Worm (Caenorhabditis elegans) whole organism, L4 larva: Measurements from ENCODE around the gene twk-44.
A peak's percentile ranks its signal among the peaks of the same experiment; 100 is the strongest.

Experiments
- D1046.2 ChIP-seq: fragments of 200-800 bp; sonication (Bioruptor generic); IDR thresholded peaks from 2 replicates; pipeline ENCODE4 v1.3.6; 2022; ENCODE audit warnings: missing genetic modification characterization, missing compliant biosample characterization
- F37D6.2 ChIP-seq: sonication (generic microtip); optimal IDR thresholded peaks from 2 replicates; lab custom pipeline; 2016; ENCODE audit warnings: mild to moderate bottlenecking, missing genetic modification characterization, missing compliant biosample characterization
- F44E2.7 ChIP-seq: fragments of 200-800 bp; sonication (Bioruptor generic); IDR thresholded peaks from 2 replicates; pipeline ENCODE4 v2.1.2; 2022; ENCODE audit warnings: missing genetic modification characterization, missing compliant biosample characterization
- R02D3.7 ChIP-seq: fragments of 150-350 bp; sonication (generic microtip); optimal IDR thresholded peaks from 3 replicates; lab custom pipeline; 2014; ENCODE audit warnings: missing biosample characterization, missing genetic modification characterization
- Y48G9A.11 ChIP-seq: fragments of 200-800 bp; sonication (Bioruptor generic); IDR thresholded peaks from 2 replicates; pipeline ENCODE4 v1.3.6; 2022; ENCODE audit warnings: missing genetic modification reagents, missing genetic modification characterization, missing compliant biosample characterization
- Y75B8A.6 ChIP-seq: fragments of 200-800 bp; sonication (Bioruptor generic); IDR thresholded peaks from 2 replicates; pipeline ENCODE4 v1.3.6; 2022; ENCODE audit warnings: missing genetic modification reagents, missing genetic modification characterization, missing compliant biosample characterization
- aha-1 ChIP-seq: fragments of 150-350 bp; peaks from one replicate; lab custom pipeline; 2014; ENCODE audit warnings: missing biosample characterization, missing genetic modification characterization
- arid-1 ChIP-seq: fragments of 200-800 bp; sonication (Bioruptor generic); conservative IDR thresholded peaks from 2 replicates; pipeline ENCODE4 v1.3.6; 2022; ENCODE audit warnings: missing genetic modification reagents, missing genetic modification characterization, missing compliant biosample characterization
- ceh-28 ChIP-seq: fragments of 150-350 bp; optimal IDR thresholded peaks from 2 replicates; lab custom pipeline; 2014; ENCODE audit warnings: missing biosample characterization, missing genetic modification reagents, missing genetic modification characterization
- ceh-44 ChIP-seq: fragments of 200-800 bp; sonication (Bioruptor generic); IDR thresholded peaks from 2 replicates; pipeline ENCODE4 v1.3.6; 2022; ENCODE audit warnings: missing genetic modification reagents, missing genetic modification characterization, missing compliant biosample characterization
- ctbp-1 ChIP-seq: fragments of 200-800 bp; sonication (Bioruptor generic); IDR thresholded peaks from 2 replicates; pipeline ENCODE4 v1.3.6; 2022; ENCODE audit warnings: missing genetic modification reagents, missing genetic modification characterization, missing compliant biosample characterization
- daf-16 ChIP-seq, 3 experiments: sonication (generic microtip); optimal IDR thresholded peaks; 2 replicates each; lab custom pipeline; 2016 to 2017; ENCODE audit warnings: missing genetic modification characterization in 3 of 3, missing genetic modification reagents in 3 of 3, mild to moderate bottlenecking in 2 of 3, missing compliant biosample characterization in 2 of 3, missing biosample characterization in 1 of 3, moderate library complexity in 1 of 3
- fkh-10 ChIP-seq: fragments of 150-350 bp; optimal IDR thresholded peaks from 2 replicates; lab custom pipeline; 2014; ENCODE audit warnings: missing biosample characterization, missing genetic modification reagents, missing genetic modification characterization
- hlh-11 ChIP-seq: fragments of 200-800 bp; sonication (Bioruptor generic); optimal IDR thresholded peaks from 2 replicates; lab custom pipeline; 2018; ENCODE audit warnings: mild to moderate bottlenecking, missing genetic modification characterization, missing compliant biosample characterization
- hlh-30 ChIP-seq: sonication (generic microtip); optimal IDR thresholded peaks from 2 replicates; lab custom pipeline; 2017; ENCODE audit warnings: antibody characterized with exemption, mild to moderate bottlenecking, missing genetic modification characterization, missing compliant biosample characterization; ENCODE audit not compliant: insufficient read depth
- hmg-1.1 ChIP-seq: fragments of 200-800 bp; sonication (Bioruptor generic); IDR thresholded peaks from 2 replicates; pipeline ENCODE4 v1.3.6; 2022; ENCODE audit warnings: missing genetic modification reagents, missing genetic modification characterization, missing compliant biosample characterization
- lin-13 ChIP-seq: fragments of 150-350 bp; optimal IDR thresholded peaks from 2 replicates; lab custom pipeline; 2014; ENCODE audit warnings: missing biosample characterization, missing genetic modification reagents, missing genetic modification characterization
- lin-15B ChIP-seq: fragments of 150-350 bp; sonication (generic microtip); optimal IDR thresholded peaks from 3 replicates; lab custom pipeline; 2014; ENCODE audit warnings: missing biosample characterization, missing genetic modification characterization
- lin-38 ChIP-seq: fragments of 200-800 bp; sonication (Bioruptor generic); IDR thresholded peaks from 2 replicates; pipeline ENCODE4 v1.3.6; 2022; ENCODE audit warnings: missing genetic modification reagents, missing genetic modification characterization, missing compliant biosample characterization
- lin-39 ChIP-seq: fragments of 150-350 bp; optimal IDR thresholded peaks from 2 replicates; lab custom pipeline; 2014; ENCODE audit warnings: missing biosample characterization, missing genetic modification reagents, missing genetic modification characterization
- lir-3 ChIP-seq: sonication (generic microtip); optimal IDR thresholded peaks from 2 replicates; lab custom pipeline; 2016; ENCODE audit warnings: mild to moderate bottlenecking, missing genetic modification characterization, missing compliant biosample characterization
- lsy-2 ChIP-seq, 2 experiments: fragments of 150-350 bp in 1 of 2; sonication (generic microtip) in 1 of 2; optimal IDR thresholded peaks; 2 replicates each; lab custom pipeline; 2014 to 2017; ENCODE audit warnings: missing biosample characterization in 2 of 2, missing genetic modification characterization in 2 of 2
- madf-5 ChIP-seq, 2 experiments: fragments of 200-800 bp; sonication (Bioruptor generic); IDR thresholded peaks; 2 replicates each; pipeline ENCODE4 v1.3.6; 2022; ENCODE audit warnings: missing compliant biosample characterization in 2 of 2, missing genetic modification characterization in 2 of 2
- mes-2 ChIP-seq: sonication (generic microtip); optimal IDR thresholded peaks from 2 replicates; lab custom pipeline; 2016; ENCODE audit warnings: missing genotype, mild to moderate bottlenecking, missing genetic modification characterization, missing compliant biosample characterization; ENCODE audit not compliant: poor library complexity, severe bottlenecking
- nhr-10 ChIP-seq: fragments of 150-350 bp; optimal IDR thresholded peaks from 2 replicates; lab custom pipeline; 2014; ENCODE audit warnings: missing biosample characterization, missing genetic modification characterization
- nhr-102 ChIP-seq: sonication (generic microtip); optimal IDR thresholded peaks from 2 replicates; lab custom pipeline; 2016; ENCODE audit warnings: mild to moderate bottlenecking, missing genetic modification characterization, moderate library complexity, missing compliant biosample characterization
- nhr-11 ChIP-seq: fragments of 150-350 bp; optimal IDR thresholded peaks from 2 replicates; lab custom pipeline; 2014; ENCODE audit warnings: missing biosample characterization, missing genetic modification characterization
- nhr-42 ChIP-seq: fragments of 200-800 bp; sonication (Bioruptor generic); IDR thresholded peaks from 2 replicates; pipeline ENCODE4 v1.3.6; 2022; ENCODE audit warnings: missing genetic modification characterization, missing compliant biosample characterization
- pha-4 ChIP-seq, 2 experiments: fragments of 150-350 bp in 1 of 2; fragments of 200-800 bp in 1 of 2; sonication (Bioruptor generic) in 1 of 2; IDR thresholded peaks in 1 of 2; optimal IDR thresholded peaks in 1 of 2; 2 replicates each; pipeline versions ENCODE4 v1.3.6 to Lab custom; 2014 to 2022; ENCODE audit warnings: missing genetic modification characterization in 2 of 2, missing genetic modification reagents in 2 of 2, missing biosample characterization in 1 of 2, missing compliant biosample characterization in 1 of 2
- php-3 ChIP-seq: fragments of 200-800 bp; sonication (Bioruptor generic); IDR thresholded peaks from 2 replicates; pipeline ENCODE4 v1.3.6; 2022; ENCODE audit warnings: missing genetic modification reagents, missing genetic modification characterization, missing compliant biosample characterization
- pqm-1 ChIP-seq: sonication (generic microtip); optimal IDR thresholded peaks from 2 replicates; lab custom pipeline; 2017; ENCODE audit warnings: missing biosample characterization, missing genetic modification characterization
- rbr-2 ChIP-seq: sonication (generic microtip); optimal IDR thresholded peaks from 2 replicates; lab custom pipeline; 2016; ENCODE audit warnings: missing genotype, missing genetic modification characterization, missing compliant biosample characterization
- snpc-4 ChIP-seq: fragments of 150-350 bp; optimal IDR thresholded peaks from 2 replicates; lab custom pipeline; 2014; ENCODE audit warnings: missing biosample characterization, missing genetic modification characterization
- spr-1 ChIP-seq: sonication (generic microtip); optimal IDR thresholded peaks from 2 replicates; lab custom pipeline; 2016; ENCODE audit warnings: mild to moderate bottlenecking, missing genetic modification characterization, missing compliant biosample characterization
- spr-3 ChIP-seq: fragments of 200-800 bp; sonication (Bioruptor generic); optimal IDR thresholded peaks from 2 replicates; lab custom pipeline; 2018; ENCODE audit warnings: mild to moderate bottlenecking, missing genetic modification characterization, missing compliant biosample characterization
- unc-130 ChIP-seq: sonication (generic microtip); optimal IDR thresholded peaks from 2 replicates; lab custom pipeline; 2016; ENCODE audit warnings: missing genetic modification reagents, missing genetic modification characterization, missing compliant biosample characterization
- unc-62 ChIP-seq, 3 experiments: fragments of 150-350 bp in 1 of 3; sonication (generic microtip); optimal IDR thresholded peaks in 2 of 3; peaks in 1 of 3; 1 replicate in 1 of 3; 2 replicates in 2 of 3; lab custom pipeline; 2014 to 2017; ENCODE audit warnings: missing biosample characterization in 3 of 3, missing genetic modification characterization in 3 of 3, missing genetic modification reagents in 3 of 3, missing genotype in 1 of 3
- zfp-2 ChIP-seq: sonication (generic microtip); optimal IDR thresholded peaks from 2 replicates; lab custom pipeline; 2016; ENCODE audit warnings: mild to moderate bottlenecking, missing genetic modification characterization, missing compliant biosample characterization
- zip-11 ChIP-seq: fragments of 200-800 bp; sonication (Bioruptor generic); IDR thresholded peaks from 2 replicates; pipeline ENCODE4 v1.3.6; 2022; ENCODE audit warnings: missing genetic modification characterization, missing compliant biosample characterization
- ztf-7 ChIP-seq: fragments of 150-350 bp; optimal IDR thresholded peaks from 2 replicates; lab custom pipeline; 2014; ENCODE audit warnings: missing biosample characterization, missing genetic modification characterization

The twk-44 gene

DNA sequence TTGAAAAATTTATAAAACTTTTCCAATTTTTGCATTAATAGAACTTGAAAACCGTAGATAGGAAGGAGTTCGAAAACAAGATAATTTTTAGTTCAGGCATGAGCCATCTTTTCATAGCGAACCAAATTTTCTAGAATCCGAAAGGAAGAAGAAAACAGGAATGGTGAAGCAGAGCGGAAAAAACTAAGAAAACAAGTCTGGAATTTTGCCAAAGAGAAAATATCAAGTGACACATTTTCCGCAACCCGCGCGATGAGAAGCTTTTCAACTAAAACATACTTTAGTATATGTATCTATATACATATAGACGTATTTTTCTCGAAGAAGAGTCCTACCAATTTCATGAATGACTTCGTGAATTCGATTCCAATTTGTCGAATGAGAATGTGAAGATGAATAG lies 14.6 kb upstream of the twk-44 start:
- TF ChIP-seq aha-1 (tag; lab: Kevin White, UChicago), result peak; percentile 64
- TF ChIP-seq daf-16 (GFP tag; optimal IDR thresholded peaks at IDR 0.05; lab: Kevin White, UChicago), result no peak
- no peak for TF ChIP-seq daf-16 (tag; optimal IDR thresholded peaks at IDR 0.05; lab: Kevin White, UChicago)
- no peak for TF ChIP-seq madf-5 (GFP tag; IDR thresholded peaks at IDR 0.05; lab: Robert Waterston, UW)
- TF ChIP-seq arid-1, result no peak
- no peak for TF ChIP-seq snpc-4
- TF ChIP-seq ceh-44 (GFP tag; lab: Robert Waterston, UW), result no peak
- TF ChIP-seq lir-3 (tag; lab: Kevin White, UChicago), result no peak
- TF ChIP-seq, all 104 proteins: peak for 1

DNA sequence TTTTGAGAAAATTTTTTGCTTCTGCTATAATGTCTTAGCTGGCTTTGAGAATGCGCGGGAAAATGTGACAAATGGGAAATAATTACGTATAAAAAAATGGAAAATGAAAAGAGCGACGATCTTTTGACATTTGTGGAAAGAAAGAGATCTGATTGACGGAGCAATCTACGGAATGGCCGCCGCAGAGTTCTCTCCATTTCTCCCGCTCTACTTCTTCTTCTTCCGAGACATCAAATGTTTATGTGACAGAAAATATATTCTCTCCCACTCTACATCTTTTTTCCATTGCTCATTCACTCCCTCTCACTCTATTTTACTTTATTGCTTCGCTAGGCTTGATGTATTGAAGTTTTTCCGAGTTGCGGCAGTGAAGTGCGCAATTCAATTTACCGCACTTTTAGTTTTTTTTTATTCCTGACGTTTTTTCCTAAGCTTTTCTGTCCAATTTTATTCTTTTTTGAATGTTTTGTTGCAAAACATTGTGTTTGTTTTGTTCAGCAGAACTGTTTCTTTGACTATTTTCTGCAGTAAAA lies 13.6 kb upstream of the twk-44 start:
- TF ChIP-seq R02D3.7, result no peak
- no peak for TF ChIP-seq Y75B8A.6 (GFP tag; lab: Robert Waterston, UW)
- no peak for TF ChIP-seq lin-38 (GFP tag; lab: Robert Waterston, UW)
- TF ChIP-seq pha-4 (GFP tag; IDR thresholded peaks at IDR 0.05; lab: Robert Waterston, UW), result no peak
- TF ChIP-seq pha-4 (tag; optimal IDR thresholded peaks at IDR 0.05; lab: Kevin White, UChicago), result no peak
- TF ChIP-seq nhr-10 (tag; lab: Kevin White, UChicago), result no peak
- TF ChIP-seq spr-3 (GFP tag; lab: Kevin White, UChicago), result no peak
- no peak for TF ChIP-seq hlh-30 (tag; lab: Kevin White, UChicago)
- no peak for TF ChIP-seq zip-11 (GFP tag; lab: Robert Waterston, UW)
- peak; percentile 95 for TF ChIP-seq fkh-10
- TF ChIP-seq lsy-2 (tag; optimal IDR thresholded peaks at IDR 0.05; lab: Kevin White, UChicago), result peak in 1 of 2 experiments; percentile 18
- no peak for TF ChIP-seq lin-15B (tag; lab: Kevin White, UChicago)
- TF ChIP-seq ceh-28, result no peak
- TF ChIP-seq nhr-11, result no peak
- TF ChIP-seq unc-130 (GFP tag; lab: Kevin White, UChicago), result no peak
- TF ChIP-seq hmg-1.1 (GFP tag; lab: Robert Waterston, UW), result 0 out of 2 replicates have a peak, but pooled peaks have one; percentile 20
- no peak for TF ChIP-seq rbr-2 (tag; lab: Kevin White, UChicago)
- 0 out of 2 replicates have a peak, but pooled peaks have one; percentile 37 for TF ChIP-seq ctbp-1 (GFP tag; lab: Robert Waterston, UW)

DNA sequence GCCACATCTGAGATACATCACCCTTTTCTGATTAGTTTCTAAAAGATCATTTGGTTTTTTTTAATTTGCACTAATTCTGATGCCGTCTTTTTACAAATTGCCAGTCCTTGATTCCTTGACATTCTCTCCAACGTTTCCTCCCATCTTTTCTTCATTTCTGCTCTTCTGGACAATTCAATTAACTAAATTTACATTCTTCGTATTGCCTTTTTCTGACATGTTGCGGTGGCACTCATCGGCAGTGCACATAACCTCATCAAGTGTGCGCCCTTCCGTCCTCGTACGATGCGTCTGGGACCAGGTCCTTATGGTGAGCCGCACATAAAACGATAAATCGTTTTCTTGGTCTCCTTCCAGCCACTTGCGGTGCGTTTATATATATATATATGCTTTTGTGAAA lies 12.1 kb upstream of the twk-44 start:
- TF ChIP-seq php-3 (GFP tag; lab: Robert Waterston, UW) (no peak), pha-4 (GFP tag; IDR thresholded peaks at IDR 0.05; lab: Robert Waterston, UW) (no peak), pha-4 (tag; optimal IDR thresholded peaks at IDR 0.05; lab: Kevin White, UChicago) (no peak), zip-11 (GFP tag; lab: Robert Waterston, UW) (no peak), Y48G9A.11 (GFP tag; lab: Robert Waterston, UW) (no peak), ztf-7 (tag; lab: Kevin White, UChicago) (no peak), spr-1 (no peak), F37D6.2 (no peak), lin-13 (no peak)

- TF ChIP-seq lin-39 (tag; lab: Kevin White, UChicago), result no peak
- no peak for TF ChIP-seq nhr-102 (tag; lab: Kevin White, UChicago)
- no peak for TF ChIP-seq hlh-11 (tag; lab: Kevin White, UChicago)
- no peak for TF ChIP-seq spr-1
- TF ChIP-seq lin-15B (tag; lab: Kevin White, UChicago), result no peak
- no peak for TF ChIP-seq D1046.2 (GFP tag; lab: Robert Waterston, UW)
- TF ChIP-seq aha-1 (tag; lab: Kevin White, UChicago), result peak; percentile 21
- TF ChIP-seq F44E2.7 (GFP tag; lab: Robert Waterston, UW), result no peak
- TF ChIP-seq unc-62 (GFP tag; optimal IDR thresholded peaks at IDR 0.05 in 1 of 2; lab: Kevin White, UChicago), result peak in 1 of 2 experiments; percentile 53
- TF ChIP-seq unc-62 (tag; optimal IDR thresholded peaks at IDR 0.05; lab: Kevin White, UChicago), result no peak
- TF ChIP-seq pqm-1 (tag; lab: Kevin White, UChicago), result no peak
- no peak for TF ChIP-seq snpc-4
- TF ChIP-seq nhr-42 (GFP tag; lab: Robert Waterston, UW), result 0 out of 2 replicates have a peak, but pooled peaks have one; percentile 18
- TF ChIP-seq zfp-2 (tag; lab: Kevin White, UChicago), result no peak
- TF ChIP-seq mes-2, result no peak
These were observed 10.8 kb upstream of the twk-44 start for ce11 chrX:11637721-11638120.
